Fruit fly (Drosophila melanogaster) ovary, adult (tissue): ENCODE measurements around the gene CG1572.

Experiments used
- CG17801 ChIP-seq: fragments of 200-800 bp; optimal IDR thresholded peaks from 2 replicates; lab custom pipeline; 2019; ENCODE audit warnings: missing biosample characterization, mild to moderate bottlenecking, missing genetic modification characterization, moderate library complexity; ENCODE audit not compliant: partially characterized antibody

CG1572 gene

dm6 chrX:11520209-11520608 lies 38.2 kb downstream of the CG1572 start:
- TF ChIP-seq CG17801: no peak

- peak; percentile 0 for TF ChIP-seq CG17801
These were observed 40.0 kb downstream of the CG1572 start for dm6 chrX:11518435-11518834.

dm6 chrX:11517295-11517694 lies 41.2 kb downstream of the CG1572 start:
- no peak for TF ChIP-seq CG17801

- TF ChIP-seq CG17801: no peak
These were observed 42.9 kb downstream of the CG1572 start for dm6 chrX:11515550-11515949.

- peak; percentile 51 for TF ChIP-seq CG17801
These were observed 45.6 kb downstream of the CG1572 start for dm6 chrX:11512868-11513267.

dm6 chrX:11511955-11512354 lies 46.5 kb downstream of the CG1572 start:
- no peak for TF ChIP-seq CG17801

dm6 chrX:11511299-11511698 lies 47.2 kb downstream of the CG1572 start:
- no peak for TF ChIP-seq CG17801

- TF ChIP-seq CG17801: no peak
These were observed 48.2 kb downstream of the CG1572 start for dm6 chrX:11510120-11510771.

dm6 chrX:11506210-11506609 lies 52.2 kb downstream of the CG1572 start:
- no peak for TF ChIP-seq CG17801
